Fruit fly (Drosophila melanogaster): ENCODE measurements around the gene cyst.

Gene cyst

dm6 chr2L:19546869-19547710, 38.5 kb upstream of the cyst start, which contains the start of gene CG10337:
CG10337 (minus strand) TSS chr2L:19546959.
- TF ChIP-seq CG4617 (GFP tag; optimal IDR thresholded peaks at IDR 0.05; ENCODE audit: borderline replicate concordance): peak; percentile 35
- TF ChIP-seq Bdp1 (GFP tag; optimal IDR thresholded peaks at IDR 0.05): peak; percentile 21
- TF ChIP-seq abd-A (tag; optimal IDR thresholded peaks at IDR 0.05): no peak
- TF ChIP-seq grau (tag; optimal IDR thresholded peaks at IDR 0.05): peak; percentile 64
- TF ChIP-seq CG10267 (tag; optimal IDR thresholded peaks at IDR 0.05): peak; percentile 43
- TF ChIP-seq ac (GFP tag; optimal IDR thresholded peaks at IDR 0.05): no peak
- TF ChIP-seq HLH3B (GFP tag; IDR thresholded peaks at IDR 0.05): peak; percentile 36; the same call in 1 of the 2 replicates
- TF ChIP-seq yki (optimal IDR thresholded peaks at IDR 0.05): no peak
- TF ChIP-seq CG1233 (GFP tag; optimal IDR thresholded peaks at IDR 0.05): peak; percentile 30
- TF ChIP-seq lmd (GFP tag; IDR thresholded peaks at IDR 0.05): peak; percentile 11; the same call in 1 of the 2 replicates
- peak; percentile 12 for TF ChIP-seq CG4707 (GFP tag; optimal IDR thresholded peaks at IDR 0.05)
- TF ChIP-seq Xbp1 (GFP tag; optimal IDR thresholded peaks at IDR 0.05): peak; percentile 24
- 0 out of 2 replicates have a peak, but pooled peaks have one; percentile 39 for TF ChIP-seq wdn (GFP tag; IDR thresholded peaks at IDR 0.05)
- TF ChIP-seq CG13894 (tag; optimal IDR thresholded peaks at IDR 0.05): peak; percentile 39
- no peak for TF ChIP-seq CG13624 (GFP tag; optimal IDR thresholded peaks at IDR 0.05)
- no peak for TF ChIP-seq fd102C (GFP tag; optimal IDR thresholded peaks at IDR 0.05)
- TF ChIP-seq oc (tag; optimal IDR thresholded peaks at IDR 0.05): peak; percentile 27
- peak; percentile 16 for TF ChIP-seq Hsf (GFP tag; optimal IDR thresholded peaks at IDR 0.05)
- TF ChIP-seq CG18599 (GFP tag; optimal IDR thresholded peaks at IDR 0.05): peak; percentile 80
- peak; percentile 5 for TF ChIP-seq CG6689 (GFP tag; IDR thresholded peaks at IDR 0.05)
- TF ChIP-seq CG10979 (tag; optimal IDR thresholded peaks at IDR 0.05): peak; percentile 29
- TF ChIP-seq CG13775 (GFP tag; optimal IDR thresholded peaks at IDR 0.05): peak; percentile 8
- TF ChIP-seq pnt (GFP tag; optimal IDR thresholded peaks at IDR 0.05): peak; percentile 1
- no peak for TF ChIP-seq pzg (GFP tag; optimal IDR thresholded peaks at IDR 0.05)
- TF ChIP-seq CG13287 (GFP tag; IDR thresholded peaks at IDR 0.05; ENCODE audit: partially characterized antibody): no peak
- no peak for TF ChIP-seq pho (GFP tag; optimal IDR thresholded peaks at IDR 0.05)
- 0 out of 2 replicates have a peak, but pooled peaks have one; percentile 31 for TF ChIP-seq Nf-YA (GFP tag; IDR thresholded peaks at IDR 0.05)
- no peak for TF ChIP-seq Atf3 (GFP tag; optimal IDR thresholded peaks at IDR 0.05)
- peak; percentile 1 for TF ChIP-seq CG2116 (GFP tag; optimal IDR thresholded peaks at IDR 0.05)
- TF ChIP-seq Sox102F (GFP tag; optimal IDR thresholded peaks at IDR 0.05): peak; percentile 57
- peak; percentile 55 for TF ChIP-seq unpg (GFP tag; optimal IDR thresholded peaks at IDR 0.05)
- no peak for TF ChIP-seq her (GFP tag; optimal IDR thresholded peaks at IDR 0.05)
- TF ChIP-seq CG2875 (GFP tag; optimal IDR thresholded peaks at IDR 0.05): peak; percentile 22
- no peak for TF ChIP-seq CG8478 (optimal IDR thresholded peaks at IDR 0.05)
- TF ChIP-seq crp (GFP tag; optimal IDR thresholded peaks at IDR 0.05): peak in 1 of 2 experiments; percentile 57
- peak in 1 of 2 experiments; percentile 27 for TF ChIP-seq Eip74EF (GFP tag; optimal IDR thresholded peaks at IDR 0.05)
- TF ChIP-seq CG10321 (GFP tag; IDR thresholded peaks at IDR 0.05): no peak
- peak; percentile 34 for TF ChIP-seq Bteb2 (GFP tag; optimal IDR thresholded peaks at IDR 0.05)
- no peak for TF ChIP-seq lov (optimal IDR thresholded peaks at IDR 0.05)
- no peak for TF ChIP-seq lov (GFP tag; IDR thresholded peaks at IDR 0.05)
- TF ChIP-seq row (GFP tag; IDR thresholded peaks at IDR 0.05): peak; percentile 60; the same call in 2 of the 3 replicates
- peak; percentile 19 for TF ChIP-seq CG10431 (GFP tag; optimal IDR thresholded peaks at IDR 0.05)
- 0 out of 3 replicates have a peak, but pooled peaks have one; percentile 25 for TF ChIP-seq Aef1 (GFP tag; IDR thresholded peaks at IDR 0.05)
- TF ChIP-seq E2f1 (GFP tag; IDR thresholded peaks at IDR 0.05): no peak
- no peak for TF ChIP-seq lbe (GFP tag; optimal IDR thresholded peaks at IDR 0.05)
- TF ChIP-seq CG6175 (GFP tag; IDR thresholded peaks at IDR 0.05): peak; percentile 39; the same call in 1 of the 3 replicates
- peak; percentile 57 for TF ChIP-seq CG12299 (tag; optimal IDR thresholded peaks at IDR 0.05)
- TF ChIP-seq CoRest (tag; optimal IDR thresholded peaks at IDR 0.05): peak; percentile 47
